Worm (Caenorhabditis elegans): ENCODE data around the gene plpp-1.1.

ce11 chrII:3930478-3931182, 2.8 kb upstream of the plpp-1.1 start:
- TF ChIP-seq lsl-1 (GFP tag; optimal IDR thresholded peaks at IDR 0.05) (no peak), T26A5.8 (tag; optimal IDR thresholded peaks at IDR 0.05) (no peak), tbp1 (GFP tag; optimal IDR thresholded peaks at IDR 0.05) (peak; percentile 1), dpl-1 (GFP tag; optimal IDR thresholded peaks at IDR 0.05) (no peak), nhr-80 (tag; optimal IDR thresholded peaks at IDR 0.05) (peak; percentile 46), zim-3 (tag; optimal IDR thresholded peaks at IDR 0.05) (no peak), lir-1 (GFP tag; conservative IDR thresholded peaks at IDR 0.05) (no peak), ztf-28 (GFP tag; IDR thresholded peaks at IDR 0.05) (no peak)

All from whole organism, young adult.